Fruit fly (Drosophila melanogaster): ENCODE data around the gene CG15743.

Gene CG15743

dm6 chrX:13258757-13259067, 26.8 kb upstream of the CG15743 start, which contains the start of gene comt (continued):
- TF ChIP-seq Aef1 (GFP tag; IDR thresholded peaks at IDR 0.05) (peak; percentile 33; the same call in 1 of the 3 replicates), CG8281 (tag; optimal IDR thresholded peaks at IDR 0.05) (peak; percentile 1), Fer1 (GFP tag; optimal IDR thresholded peaks at IDR 0.05) (peak; percentile 68), CG4328 (GFP tag; optimal IDR thresholded peaks at IDR 0.05) (peak; percentile 20), Fer2 (tag; optimal IDR thresholded peaks at IDR 0.05) (peak; percentile 45), chn (GFP tag; optimal IDR thresholded peaks at IDR 0.05) (no peak), Chrac-16 (GFP tag; optimal IDR thresholded peaks at IDR 0.05) (peak; percentile 26), CG7928 (GFP tag; optimal IDR thresholded peaks at IDR 0.05) (peak; percentile 79), dpn (GFP tag; optimal IDR thresholded peaks at IDR 0.05) (peak in 1 of 2 experiments; percentile 57), D19B (GFP tag; optimal IDR thresholded peaks at IDR 0.05) (peak; percentile 36), gem (tag; optimal IDR thresholded peaks at IDR 0.05) (peak; percentile 84), CG31441 (GFP tag; IDR thresholded peaks at IDR 0.05) (peak; percentile 76), ssp (GFP tag; IDR thresholded peaks at IDR 0.05) (peak; percentile 36; the same call in 1 of the 2 replicates), MTF-1 (GFP tag; optimal IDR thresholded peaks at IDR 0.05; ENCODE audit: borderline replicate concordance) (peak; percentile 22), cwo (GFP tag; optimal IDR thresholded peaks at IDR 0.05) (peak; percentile 27), CG12104 (GFP tag; optimal IDR thresholded peaks at IDR 0.05) (peak; percentile 51), Dip2 (GFP tag; IDR thresholded peaks at IDR 0.05) (no peak), ewg (GFP tag; optimal IDR thresholded peaks at IDR 0.05) (peak; percentile 88), CG13775 (GFP tag; optimal IDR thresholded peaks at IDR 0.05) (peak; percentile 73), CG30020 (tag; optimal IDR thresholded peaks at IDR 0.05) (peak; percentile 31), Dbx (GFP tag; IDR thresholded peaks at IDR 0.05) (0 out of 3 replicates have a peak, but pooled peaks have one; percentile 59), CG10366 (GFP tag; IDR thresholded peaks at IDR 0.05) (peak; percentile 43; the same call in 1 of the 2 replicates), Rfx (GFP tag; IDR thresholded peaks at IDR 0.05) (peak; percentile 42; the same call in 1 of the 2 replicates), CG2120 (GFP tag; optimal IDR thresholded peaks at IDR 0.05) (peak; percentile 23), Med (GFP tag) (peak; percentile 74), CG12299 (tag; optimal IDR thresholded peaks at IDR 0.05) (peak; percentile 39), her (GFP tag; optimal IDR thresholded peaks at IDR 0.05) (no peak), CG9817 (tag; optimal IDR thresholded peaks at IDR 0.05) (peak; percentile 17), ap (GFP tag; IDR thresholded peaks at IDR 0.05) (peak; percentile 53; the same call in 1 of the 2 replicates), CG33557 (GFP tag; optimal IDR thresholded peaks at IDR 0.05) (peak; percentile 64), ash1 (GFP tag; optimal IDR thresholded peaks at IDR 0.05) (no peak), lilli (GFP tag; optimal IDR thresholded peaks at IDR 0.05) (peak; percentile 16), sim (GFP tag; IDR thresholded peaks at IDR 0.05) (0 out of 2 replicates have a peak, but pooled peaks have one; percentile 21), ems (GFP tag; optimal IDR thresholded peaks at IDR 0.05) (peak; percentile 4), vvl (GFP tag; IDR thresholded peaks at IDR 0.05) (peak; percentile 70), BEAF-32 (GFP tag; optimal IDR thresholded peaks at IDR 0.05) (no peak), Six4 (GFP tag; optimal IDR thresholded peaks at IDR 0.05) (peak; percentile 31), fd3F (GFP tag; optimal IDR thresholded peaks at IDR 0.05) (peak; percentile 47), Dll (GFP tag; IDR thresholded peaks at IDR 0.05; ENCODE audit: partially characterized antibody) (no peak), CG10543 (GFP tag; optimal IDR thresholded peaks at IDR 0.05) (peak; percentile 38), Spps (tag; optimal IDR thresholded peaks at IDR 0.05) (peak; percentile 46), CG18476 (GFP tag; optimal IDR thresholded peaks at IDR 0.05) (peak; percentile 9), inv (GFP tag; IDR thresholded peaks at IDR 0.05; ENCODE audit: partially characterized antibody) (no peak), sqz (GFP tag; optimal IDR thresholded peaks at IDR 0.05) (no peak), trem (tag; optimal IDR thresholded peaks at IDR 0.05) (peak; percentile 53), ATbp (GFP tag; optimal IDR thresholded peaks at IDR 0.05) (peak; percentile 35), CG6765 (GFP tag; optimal IDR thresholded peaks at IDR 0.05) (no peak), hbn (GFP tag; IDR thresholded peaks at IDR 0.05; ENCODE audit: partially characterized antibody) (no peak), Hr3 (GFP tag; optimal IDR thresholded peaks at IDR 0.05) (peak; percentile 56), en (GFP tag; optimal IDR thresholded peaks at IDR 0.05) (no peak)

Measured in whole organism, embryonic.